Fruit fly (Drosophila melanogaster) whole organism, prepupa: ENCODE data around the gene CG12253.

ENCODE experiments used
- CG10631 ChIP-seq: fragments of 200-800 bp; sonication (Bioruptor generic); optimal IDR thresholded peaks from 2 replicates; lab custom pipeline; 2016; ENCODE audit warnings: missing biosample characterization, missing genetic modification characterization
- CG10669 ChIP-seq: fragments of 200-800 bp; sonication (Bioruptor generic); optimal IDR thresholded peaks from 3 replicates; lab custom pipeline; 2018; ENCODE audit warnings: missing biosample characterization, mild to moderate bottlenecking, missing genetic modification characterization, moderate library complexity
- CG11902 ChIP-seq: fragments of 200-800 bp; sonication (Bioruptor generic); optimal IDR thresholded peaks from 3 replicates; lab custom pipeline; 2016; ENCODE audit warnings: missing biosample characterization, missing genetic modification characterization
- CG15336 ChIP-seq: fragments of 200-800 bp; sonication (Bioruptor generic); IDR thresholded peaks from 2 replicates; pipeline ENCODE4 v1.3.6; 2022; ENCODE audit warnings: missing biosample characterization, missing genetic modification characterization
- CG31627 ChIP-seq: fragments of 200-800 bp; sonication (Bioruptor generic); optimal IDR thresholded peaks from 3 replicates; lab custom pipeline; 2016; ENCODE audit warnings: missing biosample characterization, missing genetic modification characterization
- CG32006 ChIP-seq: fragments of 200-800 bp; sonication (Bioruptor generic); optimal IDR thresholded peaks from 3 replicates; lab custom pipeline; 2017; ENCODE audit warnings: missing biosample characterization, mild to moderate bottlenecking, missing genetic modification characterization
- CG34406 ChIP-seq: fragments of 200-800 bp; sonication (Bioruptor generic); optimal IDR thresholded peaks from 3 replicates; lab custom pipeline; 2016; ENCODE audit warnings: missing biosample characterization, missing genetic modification characterization
- CG3919 ChIP-seq: fragments of 200-800 bp; sonication (Bioruptor generic); optimal IDR thresholded peaks from 3 replicates; lab custom pipeline; 2016; ENCODE audit warnings: missing biosample characterization, missing genetic modification characterization
- CG4318 ChIP-seq: fragments of 200-800 bp; sonication (Bioruptor generic); optimal IDR thresholded peaks from 3 replicates; lab custom pipeline; 2017; ENCODE audit warnings: missing biosample characterization, mild to moderate bottlenecking, missing genetic modification characterization
- CG6163 ChIP-seq: fragments of 200-800 bp; sonication (Bioruptor generic); IDR thresholded peaks from 3 replicates; pipeline ENCODE4 v1.3.6; 2022; ENCODE audit warnings: missing biosample characterization, missing genetic modification characterization
- CG6276 ChIP-seq: fragments of 200-800 bp; sonication (Bioruptor generic); optimal IDR thresholded peaks from 2 replicates; lab custom pipeline; 2017; ENCODE audit warnings: missing biosample characterization, mild to moderate bottlenecking, missing genetic modification characterization
- CG6792 ChIP-seq: fragments of 200-800 bp; sonication (Bioruptor generic); optimal IDR thresholded peaks from 3 replicates; lab custom pipeline; 2016; ENCODE audit warnings: missing biosample characterization, missing genetic modification characterization
- CG6808 ChIP-seq: fragments of 200-800 bp; sonication (Bioruptor generic); optimal IDR thresholded peaks from 3 replicates; lab custom pipeline; 2017; ENCODE audit warnings: missing biosample characterization, missing genetic modification characterization, mild to moderate bottlenecking, moderate library complexity, missing genetic modification reagents
- CG6854 ChIP-seq: fragments of 200-800 bp; sonication (Bioruptor generic); optimal IDR thresholded peaks from 2 replicates; lab custom pipeline; 2017; ENCODE audit warnings: missing biosample characterization, mild to moderate bottlenecking, missing genetic modification characterization
- CG7368 ChIP-seq: fragments of 200-800 bp; sonication (Bioruptor generic); optimal IDR thresholded peaks from 3 replicates; lab custom pipeline; 2016; ENCODE audit warnings: missing biosample characterization, missing genetic modification characterization
- CG8119 ChIP-seq: fragments of 200-800 bp; sonication (Bioruptor generic); IDR thresholded peaks from 3 replicates; pipeline ENCODE4 v1.3.6; 2022; ENCODE audit warnings: missing biosample characterization, missing genetic modification characterization
- CG8319 ChIP-seq: fragments of 200-800 bp; sonication (Bioruptor generic); optimal IDR thresholded peaks from 3 replicates; lab custom pipeline; 2016; ENCODE audit warnings: missing biosample characterization, missing genetic modification characterization
- CG8632 ChIP-seq: fragments of 200-800 bp; sonication (Bioruptor generic); optimal IDR thresholded peaks from 3 replicates; lab custom pipeline; 2016; ENCODE audit warnings: missing biosample characterization, missing genetic modification characterization
- CG9139 ChIP-seq: fragments of 200-800 bp; sonication (Bioruptor generic); optimal IDR thresholded peaks from 3 replicates; lab custom pipeline; 2017; ENCODE audit warnings: missing biosample characterization, mild to moderate bottlenecking, missing genetic modification characterization
- Eip78C ChIP-seq: fragments of 200-800 bp; sonication (Bioruptor generic); peaks from one replicate; lab custom pipeline; 2016; ENCODE audit warnings: missing biosample characterization, missing genetic modification characterization
- Eip93F ChIP-seq: fragments of 200-800 bp; sonication (Bioruptor generic); optimal IDR thresholded peaks from 2 replicates; lab custom pipeline; 2016; ENCODE audit warnings: missing biosample characterization, mild to moderate bottlenecking, missing genetic modification characterization
- Hr38 ChIP-seq: sonication (Bioruptor generic); optimal IDR thresholded peaks from 2 replicates; lab custom pipeline; 2016; ENCODE audit warnings: missing biosample characterization, missing genetic modification characterization
- Hr4 ChIP-seq: fragments of 200-800 bp; sonication (Bioruptor generic); optimal IDR thresholded peaks from 3 replicates; lab custom pipeline; 2016; ENCODE audit warnings: missing biosample characterization, missing genetic modification characterization
- Lpt ChIP-seq: fragments of 200-800 bp; sonication (Bioruptor generic); optimal IDR thresholded peaks from 3 replicates; lab custom pipeline; 2016; ENCODE audit warnings: missing biosample characterization, missing genetic modification characterization
- Met ChIP-seq: fragments of 200-800 bp; sonication (Bioruptor generic); optimal IDR thresholded peaks from 3 replicates; lab custom pipeline; 2016; ENCODE audit warnings: missing biosample characterization, missing genetic modification characterization
- OdsH ChIP-seq: fragments of 200-800 bp; sonication (Bioruptor generic); optimal IDR thresholded peaks from 3 replicates; lab custom pipeline; 2016; ENCODE audit warnings: missing biosample characterization, missing genetic modification characterization
- Smox ChIP-seq: fragments of 200-800 bp; sonication (Bioruptor generic); optimal IDR thresholded peaks from 3 replicates; lab custom pipeline; 2016; ENCODE audit warnings: missing biosample characterization, missing genetic modification characterization
- Sox102F ChIP-seq: fragments of 200-800 bp; sonication (Bioruptor generic); optimal IDR thresholded peaks from 2 replicates; lab custom pipeline; 2016; ENCODE audit warnings: missing biosample characterization, mild to moderate bottlenecking, missing genetic modification characterization
- Sox14 ChIP-seq: fragments of 200-800 bp; sonication (Bioruptor generic); optimal IDR thresholded peaks from 3 replicates; lab custom pipeline; 2016; ENCODE audit warnings: missing biosample characterization, missing genetic modification characterization
- achi ChIP-seq: fragments of 200-800 bp; sonication (Bioruptor generic); optimal IDR thresholded peaks from 3 replicates; lab custom pipeline; 2016; ENCODE audit warnings: missing biosample characterization, missing genetic modification characterization
- acj6 ChIP-seq: fragments of 200-800 bp; sonication (Bioruptor generic); optimal IDR thresholded peaks from 3 replicates; lab custom pipeline; 2016; ENCODE audit warnings: missing biosample characterization, missing genetic modification characterization
- cyc ChIP-seq: fragments of 200-800 bp; sonication (Bioruptor generic); optimal IDR thresholded peaks from 3 replicates; lab custom pipeline; 2016; ENCODE audit warnings: missing biosample characterization, missing genetic modification characterization
- dac ChIP-seq: fragments of 200-800 bp; sonication (Bioruptor generic); optimal IDR thresholded peaks from 2 replicates; lab custom pipeline; 2017; ENCODE audit warnings: missing biosample characterization, mild to moderate bottlenecking, missing genetic modification characterization
- dsx ChIP-seq: fragments of 200-800 bp; optimal IDR thresholded peaks from 3 replicates; lab custom pipeline; 2019; ENCODE audit warnings: missing biosample characterization, mild to moderate bottlenecking, missing genetic modification characterization, moderate library complexity; ENCODE audit not compliant: poor library complexity, severe bottlenecking
- eg ChIP-seq: fragments of 200-800 bp; sonication (Bioruptor generic); IDR thresholded peaks from 3 replicates; pipeline ENCODE4 v1.3.6; 2022; ENCODE audit warnings: missing biosample characterization, missing genetic modification characterization
- esn ChIP-seq: fragments of 200-800 bp; sonication (Bioruptor generic); optimal IDR thresholded peaks from 2 replicates; lab custom pipeline; 2016; ENCODE audit warnings: missing biosample characterization, mild to moderate bottlenecking, missing genetic modification characterization, moderate library complexity
- fd59A ChIP-seq: fragments of 200-800 bp; sonication (Bioruptor generic); optimal IDR thresholded peaks from 2 replicates; lab custom pipeline; 2017; ENCODE audit warnings: missing biosample characterization, mild to moderate bottlenecking, missing genetic modification characterization, missing genetic modification reagents
- fd85E ChIP-seq: fragments of 200-800 bp; sonication (Bioruptor generic); optimal IDR thresholded peaks from 3 replicates; lab custom pipeline; 2016; ENCODE audit warnings: missing biosample characterization, missing genetic modification characterization
- lz ChIP-seq: fragments of 200-800 bp; sonication (Bioruptor generic); optimal IDR thresholded peaks from 3 replicates; lab custom pipeline; 2016; ENCODE audit warnings: missing biosample characterization, missing genetic modification characterization
- pdm3 ChIP-seq: fragments of 200-800 bp; sonication (Bioruptor generic); optimal IDR thresholded peaks from 3 replicates; lab custom pipeline; 2016; ENCODE audit warnings: missing biosample characterization, missing genetic modification characterization
- spab ChIP-seq: fragments of 200-800 bp; sonication (Bioruptor generic); optimal IDR thresholded peaks from 2 replicates; lab custom pipeline; 2017; ENCODE audit warnings: missing biosample characterization, mild to moderate bottlenecking, missing genetic modification characterization, missing genetic modification reagents
- ss ChIP-seq, 2 experiments: fragments of 200-800 bp; sonication (Bioruptor generic); optimal IDR thresholded peaks; 2 replicates in 1 of 2; 3 replicates in 1 of 2; lab custom pipeline; 2017 to 2018; ENCODE audit warnings: mild to moderate bottlenecking in 2 of 2, missing biosample characterization in 2 of 2, missing genetic modification characterization in 2 of 2, moderate library complexity in 1 of 2
- topi ChIP-seq: fragments of 200-800 bp; sonication (Bioruptor generic); optimal IDR thresholded peaks from 3 replicates; lab custom pipeline; 2016; ENCODE audit warnings: missing biosample characterization, missing genetic modification characterization
- vri ChIP-seq: fragments of 200-800 bp; sonication (Bioruptor generic); optimal IDR thresholded peaks from 3 replicates; lab custom pipeline; 2016; ENCODE audit warnings: missing biosample characterization, mild to moderate bottlenecking, missing genetic modification characterization

The CG12253 gene

DNA sequence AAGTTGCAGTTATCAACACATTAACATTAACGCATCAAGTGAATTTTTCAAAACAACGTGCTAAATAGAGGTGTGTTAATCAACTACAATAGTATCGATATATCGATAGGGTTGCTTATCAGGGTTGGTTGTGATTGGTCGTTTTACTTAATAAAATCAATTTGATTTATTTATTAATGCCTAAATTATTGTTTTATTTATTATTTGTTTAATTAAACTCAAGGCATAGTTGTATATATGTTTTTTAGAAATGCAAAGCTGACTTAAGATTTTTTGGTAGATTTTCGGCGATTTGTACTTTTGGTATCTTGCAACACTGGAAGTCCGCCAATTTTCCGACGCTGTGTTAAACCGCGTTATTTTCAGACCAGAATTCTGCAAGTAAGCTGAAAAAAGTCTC is 23.4 kb downstream of the CG12253 start, which contains the start of the genes Art8 and dUTPase (continued):
- TF ChIP-seq Sox102F (GFP tag; lab: Kevin White, UChicago) (no peak), CG7368 (GFP tag; lab: Kevin White, UChicago) (no peak), Smox (GFP tag; lab: Kevin White, UChicago) (no peak), acj6 (GFP tag; lab: Kevin White, UChicago) (peak; percentile 58), vri (no peak), eg (peak; percentile 40; the same call in 1 of the 3 replicates), ss (GFP tag; optimal IDR thresholded peaks at IDR 0.05; lab: Kevin White, UChicago) (no peak), CG6163 (GFP tag; lab: Robert Waterston, UW) (0 out of 3 replicates have a peak, but pooled peaks have one; percentile 19), CG3919 (GFP tag; lab: Kevin White, UChicago) (peak; percentile 62), CG6792 (peak; percentile 51), CG8632 (GFP tag; lab: Kevin White, UChicago) (no peak), CG9139 (GFP tag; lab: Kevin White, UChicago) (no peak), esn (GFP tag; lab: Kevin White, UChicago) (peak; percentile 73), Hr38 (GFP tag; lab: Kevin White, UChicago) (no peak), achi (GFP tag; lab: Kevin White, UChicago) (peak; percentile 60), Met (GFP tag; lab: Kevin White, UChicago) (peak; percentile 66), cyc (GFP tag; lab: Kevin White, UChicago) (peak; percentile 60)

DNA sequence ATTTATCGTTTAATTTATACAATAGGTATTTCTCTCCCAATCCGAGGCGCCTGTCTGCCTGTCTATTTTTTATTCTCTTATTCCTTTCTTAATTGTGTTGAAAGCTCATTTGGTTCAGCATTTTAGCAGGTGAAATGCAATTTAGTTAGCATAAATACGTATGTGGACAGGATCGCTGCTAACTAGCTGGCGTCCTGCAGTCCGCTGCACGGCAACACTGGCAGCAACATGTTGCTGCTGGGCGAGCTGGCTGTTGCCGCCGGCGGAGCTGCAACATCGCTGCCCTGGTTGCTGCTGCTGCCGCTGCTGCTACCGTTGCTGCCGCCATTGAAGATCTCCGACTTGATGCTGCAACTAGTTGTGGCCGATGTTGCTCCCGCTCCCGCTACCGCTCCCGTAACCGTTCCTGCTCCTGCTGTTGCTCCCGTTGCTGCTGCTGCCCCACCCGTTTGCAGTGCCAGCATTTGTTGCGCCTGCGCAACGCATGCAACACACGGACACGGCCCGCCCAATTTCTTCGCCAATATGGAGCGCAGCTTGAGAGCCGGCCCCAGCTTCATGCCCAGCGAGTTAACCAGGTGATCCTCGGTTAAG is 26.5 kb downstream of the CG12253 start:
- TF ChIP-seq CG6808 (GFP tag; lab: Kevin White, UChicago): no peak
- TF ChIP-seq dac (GFP tag; lab: Kevin White, UChicago): no peak
- no peak for TF ChIP-seq CG15336 (GFP tag; lab: Robert Waterston, UW)
- no peak for TF ChIP-seq Hr4
- TF ChIP-seq topi (GFP tag; lab: Kevin White, UChicago): no peak
- TF ChIP-seq Eip78C (GFP tag; lab: Kevin White, UChicago): no peak
- TF ChIP-seq Eip93F (GFP tag; lab: Kevin White, UChicago): no peak
- no peak for TF ChIP-seq Hr38 (GFP tag; lab: Kevin White, UChicago)
- no peak for TF ChIP-seq CG31627 (GFP tag; lab: Kevin White, UChicago)
- no peak for TF ChIP-seq CG8632 (GFP tag; lab: Kevin White, UChicago)
- no peak for TF ChIP-seq CG6276 (GFP tag; lab: Kevin White, UChicago)
- no peak for TF ChIP-seq fd59A (GFP tag; lab: Kevin White, UChicago)

DNA sequence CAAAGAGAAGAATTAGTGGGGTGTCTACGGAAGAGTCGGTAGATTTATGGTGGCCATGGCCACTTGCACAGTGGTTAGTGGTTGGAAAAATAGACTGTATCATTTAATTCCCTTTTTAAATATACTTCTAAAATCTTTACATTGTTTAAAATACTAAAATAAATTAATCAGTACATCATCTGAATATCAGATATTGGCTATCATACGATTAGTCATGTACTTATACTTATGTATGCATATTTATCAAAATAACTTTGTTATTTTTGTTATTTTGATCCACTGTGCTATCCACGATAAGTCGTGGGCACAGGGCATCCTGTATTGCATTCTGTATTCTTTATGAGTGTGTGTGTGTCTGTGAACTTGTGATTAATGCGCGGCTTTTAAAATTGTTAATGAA is 27.1 kb downstream of the CG12253 start:
- TF ChIP-seq Met (GFP tag; lab: Kevin White, UChicago) (peak; percentile 51), CG11902 (GFP tag; lab: Kevin White, UChicago) (no peak), acj6 (GFP tag; lab: Kevin White, UChicago) (peak; percentile 60), CG6854 (GFP tag; lab: Kevin White, UChicago) (no peak), CG6163 (GFP tag; lab: Robert Waterston, UW) (peak; percentile 20; the same call in 1 of the 3 replicates), Sox14 (GFP tag; lab: Kevin White, UChicago) (peak; percentile 35), OdsH (peak; percentile 49), CG15336 (GFP tag; lab: Robert Waterston, UW) (peak; percentile 60), vri (no peak), Lpt (GFP tag; lab: Kevin White, UChicago) (peak; percentile 37), Eip78C (GFP tag; lab: Kevin White, UChicago) (peak; percentile 86), ss (GFP tag; optimal IDR thresholded peaks at IDR 0.05; lab: Kevin White, UChicago) (peak; percentile 37 to 42), CG6276 (GFP tag; lab: Kevin White, UChicago) (no peak), CG8632 (GFP tag; lab: Kevin White, UChicago) (peak; percentile 41), pdm3 (GFP tag; lab: Kevin White, UChicago) (no peak), CG6792 (peak; percentile 40), CG8319 (GFP tag; lab: Kevin White, UChicago) (no peak), CG3919 (GFP tag; lab: Kevin White, UChicago) (peak; percentile 20), dsx (GFP tag; lab: Kevin White, UChicago) (peak; percentile 46), CG32006 (peak; percentile 75), CG34406 (GFP tag; lab: Kevin White, UChicago) (peak; percentile 48), spab (GFP tag; lab: Kevin White, UChicago) (peak; percentile 37), fd85E (GFP tag; lab: Kevin White, UChicago) (no peak), topi (GFP tag; lab: Kevin White, UChicago) (peak; percentile 24), CG10631 (GFP tag; lab: Kevin White, UChicago) (peak; percentile 60), esn (GFP tag; lab: Kevin White, UChicago) (peak; percentile 62), fd59A (GFP tag; lab: Kevin White, UChicago) (peak; percentile 21), CG10669 (GFP tag; lab: Kevin White, UChicago) (peak; percentile 32), CG4318 (GFP tag; lab: Kevin White, UChicago) (no peak), Sox102F (GFP tag; lab: Kevin White, UChicago) (no peak), achi (GFP tag; lab: Kevin White, UChicago) (peak; percentile 66), lz (GFP tag; lab: Kevin White, UChicago) (no peak), CG8119 (GFP tag; lab: Robert Waterston, UW) (peak; percentile 64; the same call in 2 of the 3 replicates), CG6808 (GFP tag; lab: Kevin White, UChicago) (peak; percentile 69)
